Worm (Caenorhabditis elegans) whole organism, midembryonic: ENCODE results near the gene R05D3.12.

ENCODE experiments used
- T22C8.4 ChIP-seq: fragments of 200-800 bp; sonication (Bioruptor generic); IDR thresholded peaks from 2 replicates; pipeline ENCODE4 v1.3.6; 2022; ENCODE audit warnings: missing genetic modification characterization, missing compliant biosample characterization
- cog-1 ChIP-seq: sonication (generic microtip); optimal IDR thresholded peaks from 2 replicates; lab custom pipeline; 2016; ENCODE audit warnings: missing genetic modification characterization, missing compliant biosample characterization
- flt-1 ChIP-seq: fragments of 200-800 bp; sonication (Bioruptor generic); IDR thresholded peaks from 2 replicates; pipeline ENCODE4 v1.3.6; 2022; ENCODE audit warnings: missing genetic modification characterization, missing compliant biosample characterization
- klf-2 ChIP-seq: fragments of 200-800 bp; sonication (Bioruptor generic); conservative IDR thresholded peaks from 2 replicates; pipeline ENCODE4 v1.3.6; 2022; ENCODE audit warnings: missing genetic modification reagents, missing genetic modification characterization, missing compliant biosample characterization
- ref-1 ChIP-seq: fragments of 200-800 bp; sonication (Bioruptor generic); conservative IDR thresholded peaks from 2 replicates; pipeline ENCODE4 v1.3.6; 2022; ENCODE audit warnings: missing genetic modification reagents, missing genetic modification characterization, missing compliant biosample characterization
- tab-1 ChIP-seq: fragments of 200-800 bp; sonication (Bioruptor generic); IDR thresholded peaks from 2 replicates; pipeline ENCODE4 v1.3.6; 2022; ENCODE audit warnings: missing genetic modification characterization, missing compliant biosample characterization
- ztf-29 ChIP-seq: fragments of 200-800 bp; sonication (Bioruptor generic); IDR thresholded peaks from 2 replicates; pipeline ENCODE4 v1.3.6; 2022; ENCODE audit warnings: missing genetic modification reagents, missing genetic modification characterization, missing compliant biosample characterization

- no peak for TF ChIP-seq klf-2
- TF ChIP-seq ref-1 (GFP tag; lab: Robert Waterston, UW) = no peak
- no peak for TF ChIP-seq T22C8.4
- TF ChIP-seq ztf-29 (GFP tag; lab: Robert Waterston, UW) = no peak
- no peak for TF ChIP-seq flt-1 (GFP tag; lab: Robert Waterston, UW)
- TF ChIP-seq cog-1 (tag; lab: Kevin White, UChicago) = no peak
- TF ChIP-seq tab-1 (GFP tag; lab: Robert Waterston, UW) = no peak
Measured at ce11 chrIII:8429497-8429896, 48.8 kb downstream of the R05D3.12 start.
